Worm (Caenorhabditis elegans) whole organism, early embryonic: ENCODE data around the gene nep-20.

Experiments
- B0310.2 ChIP-seq: sonication (generic microtip); optimal IDR thresholded peaks from 2 replicates; lab custom pipeline; 2016; ENCODE audit warnings: mild to moderate bottlenecking, missing genetic modification characterization, missing compliant biosample characterization
- F13C5.2 ChIP-seq: sonication (generic microtip); optimal IDR thresholded peaks from 2 replicates; lab custom pipeline; 2017; ENCODE audit warnings: mild to moderate bottlenecking, missing genetic modification characterization, inconsistent platforms, missing compliant biosample characterization
- aly-1 ChIP-seq: sonication (generic microtip); optimal IDR thresholded peaks from 2 replicates; lab custom pipeline; 2016; ENCODE audit warnings: missing genetic modification characterization, missing compliant biosample characterization
- ama-1 ChIP-seq: fragments of 150-350 bp; optimal IDR thresholded peaks from 2 replicates; lab custom pipeline; 2014
- ceh-13 ChIP-seq: fragments of 200-800 bp; sonication (Bioruptor generic); optimal IDR thresholded peaks from 2 replicates; lab custom pipeline; 2018; ENCODE audit warnings: mild to moderate bottlenecking, missing genetic modification characterization, missing compliant biosample characterization
- ceh-36 ChIP-seq: sonication (generic microtip); optimal IDR thresholded peaks from 2 replicates; lab custom pipeline; 2016; ENCODE audit warnings: missing genetic modification characterization, inconsistent platforms, missing compliant biosample characterization
- ets-7 ChIP-seq: sonication (generic microtip); optimal IDR thresholded peaks from 2 replicates; lab custom pipeline; 2016; ENCODE audit warnings: missing genotype, missing genetic modification characterization, missing compliant biosample characterization
- flt-1 ChIP-seq: fragments of 200-800 bp; sonication (Bioruptor generic); IDR thresholded peaks from 2 replicates; pipeline ENCODE4 v1.3.6; 2022; ENCODE audit warnings: missing genetic modification characterization, missing compliant biosample characterization
- hmbx-1 ChIP-seq: sonication (generic microtip); optimal IDR thresholded peaks from 2 replicates; lab custom pipeline; 2016; ENCODE audit warnings: mild to moderate bottlenecking, missing genetic modification characterization, missing compliant biosample characterization
- hmg-4 ChIP-seq: fragments of 200-800 bp; sonication (Bioruptor generic); optimal IDR thresholded peaks from 2 replicates; lab custom pipeline; 2018; ENCODE audit warnings: mild to moderate bottlenecking, missing genetic modification characterization, missing compliant biosample characterization
- hnd-1 ChIP-seq: sonication (generic microtip); optimal IDR thresholded peaks from 2 replicates; lab custom pipeline; 2016; ENCODE audit warnings: missing genetic modification characterization, missing compliant biosample characterization
- pes-1 ChIP-seq: fragments of 200-800 bp; sonication (Bioruptor generic); IDR thresholded peaks from 2 replicates; pipeline ENCODE4 v1.3.6; 2022; ENCODE audit warnings: missing genetic modification reagents, missing genetic modification characterization, missing compliant biosample characterization
- scrt-1 ChIP-seq: fragments of 200-800 bp; sonication (Bioruptor generic); IDR thresholded peaks from 2 replicates; pipeline ENCODE4 v1.3.6; 2022; ENCODE audit warnings: missing genetic modification characterization, missing compliant biosample characterization
- sea-1 ChIP-seq: fragments of 200-800 bp; sonication (Bioruptor generic); conservative IDR thresholded peaks from 2 replicates; pipeline ENCODE4 v1.3.6; 2022; ENCODE audit warnings: missing genetic modification characterization, missing compliant biosample characterization
- tbx-11 ChIP-seq: fragments of 200-800 bp; sonication (Bioruptor generic); IDR thresholded peaks from 2 replicates; pipeline ENCODE4 v1.3.6; 2022; ENCODE audit warnings: missing genetic modification characterization, missing compliant biosample characterization
- tbx-37 ChIP-seq: fragments of 200-800 bp; sonication (Bioruptor generic); conservative IDR thresholded peaks from 2 replicates; pipeline ENCODE4 v1.3.6; 2022; ENCODE audit warnings: missing genetic modification reagents, missing genetic modification characterization, missing compliant biosample characterization
- tra-4 ChIP-seq: sonication (generic microtip); optimal IDR thresholded peaks from 2 replicates; lab custom pipeline; 2017; ENCODE audit warnings: missing genetic modification characterization, missing compliant biosample characterization

The nep-20 gene

DNA sequence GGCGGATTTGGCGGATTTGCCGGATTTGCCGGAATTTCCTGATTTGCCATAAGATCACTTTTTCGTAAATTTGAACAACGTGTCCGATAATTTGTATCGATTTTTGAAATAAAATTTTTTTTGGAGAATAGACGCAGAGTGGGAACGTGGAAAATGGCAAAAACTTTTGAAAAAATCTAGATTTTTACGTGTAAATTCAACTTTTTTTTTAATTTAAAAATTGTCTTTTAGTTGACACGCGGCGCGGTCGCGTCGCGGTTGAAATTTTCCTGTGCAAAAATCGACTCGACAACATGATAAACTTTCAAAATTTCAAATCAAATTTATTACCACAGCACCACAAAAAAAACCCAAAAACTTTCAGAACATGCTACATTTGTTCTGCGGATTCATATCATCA, at the start of gene nep-20:
nep-20 (minus strand) TSS at position 101 of the 400 bp plus-strand sequence.
- no peak for TF ChIP-seq hnd-1 (tag; lab: Kevin White, UChicago)
- TF ChIP-seq tbx-37 (GFP tag; lab: Robert Waterston, UW), result no peak
- no peak for TF ChIP-seq flt-1 (GFP tag; lab: Robert Waterston, UW)
- TF ChIP-seq ets-7 (tag; lab: Kevin White, UChicago), result no peak
- TF ChIP-seq hmbx-1 (tag; lab: Kevin White, UChicago), result no peak
- TF ChIP-seq hmg-4 (GFP tag; lab: Kevin White, UChicago), result no peak
- no peak for TF ChIP-seq F13C5.2 (tag; lab: Kevin White, UChicago)
- TF ChIP-seq tbx-11 (GFP tag; lab: Robert Waterston, UW), result no peak
- no peak for TF ChIP-seq ceh-36 (tag; lab: Kevin White, UChicago)
- no peak for TF ChIP-seq tra-4 (tag; lab: Kevin White, UChicago)
- TF ChIP-seq ceh-13, result no peak
- TF ChIP-seq B0310.2, result no peak
- TF ChIP-seq sea-1, result no peak

DNA sequence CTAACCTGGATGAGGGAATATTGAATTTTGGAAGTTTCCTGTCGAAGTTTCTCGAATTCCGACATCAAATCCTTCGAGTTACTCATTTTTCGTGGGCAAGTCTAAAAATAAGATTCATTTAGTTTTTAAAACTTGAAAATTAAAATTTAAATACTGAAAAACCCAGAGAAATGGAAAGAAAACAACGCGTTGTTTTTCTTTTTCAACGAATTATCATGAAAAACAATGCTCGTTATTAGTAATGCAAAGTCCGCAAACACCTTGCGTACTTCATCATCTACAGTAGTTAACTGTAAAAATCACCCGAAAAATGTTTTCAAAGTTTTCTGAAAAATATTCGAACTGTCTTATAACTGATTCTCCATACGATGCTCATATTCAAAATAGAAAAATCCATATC, 48.9 kb upstream of the nep-20 start, which contains the start of gene C16C8.4:
C16C8.4 (minus strand) TSS at position 101 of the 400 bp plus-strand sequence.
- TF ChIP-seq tbx-11 (GFP tag; lab: Robert Waterston, UW) (no peak), hnd-1 (tag; lab: Kevin White, UChicago) (no peak), B0310.2 (no peak), aly-1 (tag; lab: Kevin White, UChicago) (no peak), ets-7 (tag; lab: Kevin White, UChicago) (no peak), flt-1 (GFP tag; lab: Robert Waterston, UW) (no peak), ama-1 (lab: Kevin White, UChicago) (no peak), tra-4 (tag; lab: Kevin White, UChicago) (no peak)

DNA sequence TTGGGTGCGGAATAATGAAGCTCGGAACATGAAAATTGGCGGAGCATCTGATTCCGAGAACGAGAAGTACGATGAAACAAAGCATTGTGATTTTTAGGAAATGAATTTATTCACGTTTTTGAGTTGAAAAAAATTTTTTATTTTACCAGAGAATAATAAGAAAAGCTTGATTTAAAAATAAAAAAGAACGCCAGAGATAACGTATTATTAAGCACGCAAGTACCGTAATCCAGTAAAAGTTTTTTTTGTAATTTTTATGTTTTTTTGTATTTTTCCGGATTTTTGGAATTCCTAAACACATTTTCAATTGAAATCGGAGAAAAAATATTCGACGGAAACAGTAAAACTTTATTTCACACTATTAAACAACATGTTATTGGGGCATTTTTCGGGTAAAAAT, 47.8 kb upstream of the nep-20 start, which contains the start of gene C16C8.22:
C16C8.22 (minus strand) TSS at position 101 of the 400 bp plus-strand sequence.
- no peak for TF ChIP-seq flt-1 (GFP tag; lab: Robert Waterston, UW)
- no peak for TF ChIP-seq ets-7 (tag; lab: Kevin White, UChicago)
- no peak for TF ChIP-seq ceh-13

DNA sequence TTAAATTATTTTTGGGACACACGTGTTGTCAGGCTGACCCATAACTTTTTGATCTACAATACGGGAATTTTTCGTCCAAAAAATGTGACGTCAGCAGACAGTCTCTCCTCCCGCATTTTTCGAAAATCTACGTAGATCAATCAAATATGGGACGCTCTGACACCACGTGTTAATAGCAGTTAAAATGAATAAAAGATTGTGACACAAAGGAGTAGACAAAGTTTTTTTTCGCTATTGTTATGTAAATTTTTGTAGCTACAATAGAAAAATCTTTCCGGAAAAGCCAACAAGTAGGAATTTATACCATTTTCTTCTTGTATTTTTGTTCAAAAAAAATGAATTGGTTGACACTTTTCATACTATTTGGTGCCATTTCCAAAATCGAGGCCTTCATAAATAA, 46.0 kb upstream of the nep-20 start, which contains the start of gene C16C8.27:
C16C8.27 (plus strand) TSS at position 301 of the 400 bp plus-strand sequence.
- TF ChIP-seq tbx-37 (GFP tag; lab: Robert Waterston, UW) (no peak), ceh-13 (no peak), ama-1 (lab: Kevin White, UChicago) (no peak), ets-7 (tag; lab: Kevin White, UChicago) (no peak), ceh-36 (tag; lab: Kevin White, UChicago) (no peak), hmbx-1 (tag; lab: Kevin White, UChicago) (no peak), B0310.2 (no peak), flt-1 (GFP tag; lab: Robert Waterston, UW) (no peak), sea-1 (no peak), tbx-11 (GFP tag; lab: Robert Waterston, UW) (no peak), tra-4 (tag; lab: Kevin White, UChicago) (no peak), scrt-1 (GFP tag; lab: Robert Waterston, UW) (no peak), aly-1 (tag; lab: Kevin White, UChicago) (no peak), hnd-1 (tag; lab: Kevin White, UChicago) (no peak)

DNA sequence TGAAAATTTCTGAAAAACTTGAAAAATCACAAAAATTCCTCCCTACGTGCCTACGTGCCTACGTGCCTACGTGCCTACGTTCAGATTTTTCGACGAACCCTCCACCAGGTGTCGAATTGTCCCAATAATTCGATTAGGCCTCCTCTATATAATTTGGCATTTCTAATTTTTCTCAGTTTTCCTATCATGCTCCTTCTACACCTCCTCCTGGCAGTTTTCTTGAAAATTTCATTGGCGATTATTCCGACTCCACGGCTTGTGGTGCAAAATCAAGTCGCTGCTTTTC, 45.2 kb upstream of the nep-20 start, which contains the start of gene C16C8.17:
C16C8.17 (plus strand) TSS at position 187 of the 286 bp plus-strand sequence.
- TF ChIP-seq ceh-36 (tag; lab: Kevin White, UChicago), result no peak
- no peak for TF ChIP-seq tbx-37 (GFP tag; lab: Robert Waterston, UW)
- no peak for TF ChIP-seq ama-1 (lab: Kevin White, UChicago)
- TF ChIP-seq hnd-1 (tag; lab: Kevin White, UChicago), result no peak
- no peak for TF ChIP-seq hmbx-1 (tag; lab: Kevin White, UChicago)
- TF ChIP-seq tra-4 (tag; lab: Kevin White, UChicago), result no peak
- no peak for TF ChIP-seq tbx-11 (GFP tag; lab: Robert Waterston, UW)
- no peak for TF ChIP-seq aly-1 (tag; lab: Kevin White, UChicago)
- TF ChIP-seq B0310.2, result no peak
- TF ChIP-seq scrt-1 (GFP tag; lab: Robert Waterston, UW), result no peak
- no peak for TF ChIP-seq flt-1 (GFP tag; lab: Robert Waterston, UW)
- TF ChIP-seq F13C5.2 (tag; lab: Kevin White, UChicago), result no peak
- TF ChIP-seq hmg-4 (GFP tag; lab: Kevin White, UChicago), result no peak
- no peak for TF ChIP-seq ceh-13
- no peak for TF ChIP-seq ets-7 (tag; lab: Kevin White, UChicago)
- TF ChIP-seq pes-1 (GFP tag; lab: Robert Waterston, UW), result no peak
- TF ChIP-seq sea-1, result no peak

DNA sequence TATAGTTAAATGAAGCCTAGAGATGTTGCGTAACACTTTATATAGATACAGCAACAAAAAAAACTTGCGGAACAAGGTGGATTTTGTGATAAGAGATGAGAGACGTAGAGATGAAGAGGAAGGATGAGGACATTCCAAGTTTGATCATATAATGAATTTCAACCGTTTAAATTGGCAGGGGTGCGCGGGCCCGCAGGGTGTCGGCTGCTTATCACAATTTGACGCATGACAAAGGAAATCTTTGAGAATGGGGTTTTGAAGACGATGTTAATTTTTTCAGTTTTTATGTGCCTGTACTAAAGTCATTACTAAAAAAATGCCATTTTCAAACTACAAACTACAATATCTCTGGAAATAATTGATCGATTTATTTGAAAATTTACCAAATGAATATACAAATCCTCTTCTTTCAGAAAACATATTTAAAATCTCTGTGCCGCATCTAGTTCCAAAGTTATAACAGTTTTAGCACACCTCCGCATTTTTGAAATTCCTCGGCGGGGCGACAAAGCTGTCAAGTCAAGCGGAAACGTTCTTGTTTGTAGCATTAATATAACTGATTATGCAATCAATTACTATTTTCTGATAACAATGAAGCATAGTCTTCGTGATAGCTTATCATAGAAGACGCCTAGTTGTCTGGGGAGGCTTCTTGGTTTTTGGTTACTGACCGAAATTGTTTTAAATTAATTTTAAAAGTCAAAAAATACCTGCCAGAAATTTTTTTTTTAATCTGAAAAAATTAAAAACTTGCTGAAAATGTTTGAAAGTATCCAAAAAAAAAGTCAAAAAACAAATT, 44.7 kb upstream of the nep-20 start:
- TF ChIP-seq F13C5.2 (tag; lab: Kevin White, UChicago) (no peak), ceh-13 (no peak), flt-1 (GFP tag; lab: Robert Waterston, UW) (no peak), tra-4 (tag; lab: Kevin White, UChicago) (no peak), ceh-36 (tag; lab: Kevin White, UChicago) (no peak), hmbx-1 (tag; lab: Kevin White, UChicago) (no peak), sea-1 (no peak), pes-1 (GFP tag; lab: Robert Waterston, UW) (no peak), ama-1 (lab: Kevin White, UChicago) (no peak)

DNA sequence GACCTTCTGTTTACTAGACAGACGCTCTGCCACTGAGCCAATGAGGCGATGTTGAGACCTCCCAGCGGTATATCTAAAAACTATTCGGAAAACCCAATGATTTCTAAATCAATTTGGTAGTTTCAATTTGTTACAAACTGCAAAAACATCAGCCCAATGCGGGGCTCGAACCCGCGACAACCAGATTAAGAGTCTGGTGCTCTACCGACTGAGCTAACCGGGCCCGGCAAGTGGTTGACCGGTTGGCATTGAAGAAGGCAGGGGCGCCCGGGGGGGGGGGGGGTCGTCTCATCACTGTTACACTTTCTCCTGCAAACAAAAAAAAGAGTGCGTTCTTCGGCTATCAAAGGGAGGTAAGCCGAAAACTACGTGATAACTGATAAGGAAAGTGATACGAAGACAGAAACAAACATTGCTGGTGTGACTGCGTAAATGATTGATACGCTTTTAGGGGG, 43.9 kb upstream of the nep-20 start:
- TF ChIP-seq tbx-37 (GFP tag; lab: Robert Waterston, UW), result peak; percentile 48
- TF ChIP-seq ceh-13, result peak; percentile 35
- peak; percentile 67 for TF ChIP-seq aly-1 (tag; lab: Kevin White, UChicago)
- TF ChIP-seq ets-7 (tag; lab: Kevin White, UChicago), result peak; percentile 39
- no peak for TF ChIP-seq ama-1 (lab: Kevin White, UChicago)
- TF ChIP-seq flt-1 (GFP tag; lab: Robert Waterston, UW), result peak; percentile 73
- TF ChIP-seq pes-1 (GFP tag; lab: Robert Waterston, UW), result peak; percentile 84
- TF ChIP-seq ceh-36 (tag; lab: Kevin White, UChicago), result peak; percentile 76
- TF ChIP-seq sea-1, result peak; percentile 52; the same call in 1 of the 2 replicates
- TF ChIP-seq hmg-4 (GFP tag; lab: Kevin White, UChicago), result peak; percentile 71
- peak; percentile 74 for TF ChIP-seq scrt-1 (GFP tag; lab: Robert Waterston, UW)
- peak; percentile 62 for TF ChIP-seq hnd-1 (tag; lab: Kevin White, UChicago)
- peak; percentile 70 for TF ChIP-seq B0310.2
- TF ChIP-seq tbx-11 (GFP tag; lab: Robert Waterston, UW), result peak; percentile 67
- TF ChIP-seq tra-4 (tag; lab: Kevin White, UChicago), result no peak
- peak; percentile 13 for TF ChIP-seq F13C5.2 (tag; lab: Kevin White, UChicago)
- no peak for TF ChIP-seq hmbx-1 (tag; lab: Kevin White, UChicago)
